Fruit fly (Drosophila melanogaster) whole organism, embryonic: ENCODE data around the gene CG4968.
A peak's percentile ranks its signal among the peaks of the same experiment; 100 is the strongest.

ENCODE experiments used
- Aef1 ChIP-seq: fragments of 200-800 bp; sonication (Bioruptor generic); IDR thresholded peaks from 3 replicates; pipeline ENCODE4 v1.3.6; 2022; ENCODE audit warnings: missing biosample characterization, missing genetic modification characterization
- C15 ChIP-seq: fragments of 200-800 bp; sonication (Bioruptor generic); IDR thresholded peaks from 3 replicates; pipeline ENCODE4 v1.3.6; 2022; ENCODE audit warnings: missing biosample characterization, missing genetic modification characterization
- CG10274 ChIP-seq: fragments of 200-800 bp; sonication (Bioruptor generic); optimal IDR thresholded peaks from 3 replicates; lab custom pipeline; 2017; ENCODE audit warnings: missing biosample characterization, mild to moderate bottlenecking, missing genetic modification characterization
- CG11560 ChIP-seq: fragments of 200-800 bp; sonication (Bioruptor generic); IDR thresholded peaks from 3 replicates; pipeline ENCODE4 v1.3.6; 2022; ENCODE audit warnings: missing biosample characterization, missing genetic modification characterization
- CG11695 ChIP-seq: fragments of 200-800 bp; sonication (Bioruptor generic); IDR thresholded peaks from 3 replicates; pipeline ENCODE4 v1.3.6; 2022; ENCODE audit warnings: missing biosample characterization, missing genetic modification characterization
- CG11696 ChIP-seq: fragments of 200-800 bp; sonication (Bioruptor generic); IDR thresholded peaks from 2 replicates; pipeline ENCODE4 v1.3.6; 2022; ENCODE audit warnings: missing biosample characterization, missing genetic modification characterization
- CG12744 ChIP-seq: fragments of 200-800 bp; sonication (Bioruptor generic); optimal IDR thresholded peaks from 2 replicates; lab custom pipeline; 2016; ENCODE audit warnings: missing biosample characterization, missing genetic modification characterization
- CG13287 ChIP-seq: fragments of 200-800 bp; sonication (Bioruptor generic); IDR thresholded peaks from 2 replicates; pipeline ENCODE4 v1.3.6; 2022; ENCODE audit warnings: missing biosample characterization, missing genetic modification characterization; ENCODE audit not compliant: partially characterized antibody
- CG14441 ChIP-seq: fragments of 200-800 bp; sonication (Bioruptor generic); IDR thresholded peaks from 2 replicates; pipeline ENCODE4 v1.3.6; 2022; ENCODE audit warnings: missing biosample characterization, missing genetic modification characterization
- CG17359 ChIP-seq: fragments of 200-800 bp; sonication (Bioruptor generic); optimal IDR thresholded peaks from 3 replicates; lab custom pipeline; 2018; ENCODE audit warnings: missing biosample characterization, mild to moderate bottlenecking, missing genetic modification characterization, moderate library complexity
- CG17802 ChIP-seq: fragments of 200-800 bp; sonication (Bioruptor generic); optimal IDR thresholded peaks from 2 replicates; lab custom pipeline; 2018; ENCODE audit warnings: missing biosample characterization, mild to moderate bottlenecking, missing genetic modification characterization, moderate library complexity
- CG2678 ChIP-seq: fragments of 200-800 bp; sonication (Bioruptor generic); optimal IDR thresholded peaks from 3 replicates; lab custom pipeline; 2019; ENCODE audit warnings: missing biosample characterization, mild to moderate bottlenecking, missing genetic modification characterization, moderate library complexity
- CG3281 ChIP-seq: fragments of 200-800 bp; sonication (Bioruptor generic); optimal IDR thresholded peaks from 3 replicates; lab custom pipeline; 2017; ENCODE audit warnings: missing biosample characterization, mild to moderate bottlenecking, missing genetic modification characterization
- CG34376 ChIP-seq: fragments of 200-800 bp; sonication (Bioruptor generic); optimal IDR thresholded peaks from 2 replicates; lab custom pipeline; 2018; ENCODE audit warnings: missing biosample characterization, mild to moderate bottlenecking, missing genetic modification characterization
- CG3847 ChIP-seq: fragments of 200-800 bp; sonication (Bioruptor generic); IDR thresholded peaks from 2 replicates; pipeline ENCODE4 v1.3.6; 2022; ENCODE audit warnings: missing biosample characterization, missing genetic modification characterization
- CG6254 ChIP-seq: fragments of 200-800 bp; sonication (Bioruptor generic); optimal IDR thresholded peaks from 3 replicates; lab custom pipeline; 2017; ENCODE audit warnings: mild to moderate bottlenecking, missing biosample characterization, missing genetic modification reagents, missing genetic modification characterization
- CG7372 ChIP-seq: fragments of 200-800 bp; sonication (Bioruptor generic); IDR thresholded peaks from 2 replicates; pipeline ENCODE4 v1.3.6; 2022; ENCODE audit warnings: missing biosample characterization, missing genetic modification characterization
- CG7928 ChIP-seq: fragments of 200-800 bp; sonication (Bioruptor generic); optimal IDR thresholded peaks from 2 replicates; lab custom pipeline; 2017; ENCODE audit warnings: missing biosample characterization, mild to moderate bottlenecking, missing genetic modification characterization
- CG8290 ChIP-seq, 3 experiments: fragments of 200-800 bp; sonication (Bioruptor generic); optimal IDR thresholded peaks; 2 replicates each; lab custom pipeline; 2016 to 2019; ENCODE audit warnings: missing biosample characterization in 3 of 3, missing genetic modification characterization in 3 of 3, mild to moderate bottlenecking in 2 of 3, moderate library complexity in 1 of 3
- CG8359 ChIP-seq: fragments of 200-800 bp; sonication (Bioruptor generic); optimal IDR thresholded peaks from 2 replicates; lab custom pipeline; 2017; ENCODE audit warnings: missing biosample characterization, mild to moderate bottlenecking, missing genetic modification characterization, borderline replicate concordance
- CTCF ChIP-seq: fragments of 200-800 bp; sonication (Bioruptor generic); optimal IDR thresholded peaks from 2 replicates; lab custom pipeline; 2017; ENCODE audit warnings: missing biosample characterization, mild to moderate bottlenecking, missing genetic modification characterization, moderate library complexity
- CkIIα-i1 ChIP-seq: fragments of 200-800 bp; sonication (Bioruptor generic); IDR thresholded peaks from 2 replicates; pipeline ENCODE4 v1.3.6; 2022; ENCODE audit warnings: missing biosample characterization, missing genetic modification characterization
- CoRest ChIP-seq: fragments of 200-800 bp; sonication (Bioruptor generic); optimal IDR thresholded peaks from 3 replicates; lab custom pipeline; 2018; ENCODE audit warnings: missing biosample characterization, mild to moderate bottlenecking, missing genetic modification characterization, moderate library complexity
- CrebB ChIP-seq: fragments of 200-800 bp; sonication (Bioruptor generic); optimal IDR thresholded peaks from 3 replicates; lab custom pipeline; 2018; ENCODE audit warnings: missing biosample characterization, mild to moderate bottlenecking, missing genetic modification characterization
- Dbx ChIP-seq: fragments of 200-800 bp; sonication (Bioruptor generic); IDR thresholded peaks from 3 replicates; pipeline ENCODE4 v1.3.6; 2022; ENCODE audit warnings: missing biosample characterization, missing genetic modification characterization
- Fer3 ChIP-seq: fragments of 200-800 bp; sonication (Bioruptor generic); optimal IDR thresholded peaks from 2 replicates; lab custom pipeline; 2018; ENCODE audit warnings: missing biosample characterization, mild to moderate bottlenecking, missing genetic modification characterization, moderate library complexity
- Hmr ChIP-seq: fragments of 200-800 bp; sonication (Bioruptor generic); optimal IDR thresholded peaks from 3 replicates; lab custom pipeline; 2017; ENCODE audit warnings: mild to moderate bottlenecking, missing biosample characterization, missing genetic modification reagents, missing genetic modification characterization
- Hr78 ChIP-seq, 2 experiments: fragments of 200-800 bp in 1 of 2; fragments of >200 bp in 1 of 2; sonication (Bioruptor generic) in 1 of 2; optimal IDR thresholded peaks; 2 replicates each; lab custom pipeline; 2017 to 2019; ENCODE audit warnings: missing biosample characterization in 2 of 2, missing genetic modification characterization in 2 of 2, mild to moderate bottlenecking in 1 of 2, moderate library complexity in 1 of 2
- Oli ChIP-seq: fragments of 200-800 bp; sonication (Bioruptor generic); optimal IDR thresholded peaks from 2 replicates; lab custom pipeline; 2018; ENCODE audit warnings: missing biosample characterization, mild to moderate bottlenecking, missing genetic modification characterization, moderate library complexity
- Opbp ChIP-seq: fragments of 200-800 bp; sonication (Bioruptor generic); IDR thresholded peaks from 3 replicates; pipeline ENCODE4 v1.3.6; 2022; ENCODE audit warnings: missing biosample characterization, missing genetic modification characterization; ENCODE audit not compliant: partially characterized antibody
- Sin3A ChIP-seq: fragments of >200 bp; optimal IDR thresholded peaks from 2 replicates; lab custom pipeline; 2018
- Sox100B ChIP-seq: fragments of 200-800 bp; sonication (Bioruptor generic); optimal IDR thresholded peaks from 3 replicates; lab custom pipeline; 2018; ENCODE audit warnings: missing biosample characterization, mild to moderate bottlenecking, missing genetic modification characterization
- bab2 ChIP-seq: fragments of 200-800 bp; sonication (Bioruptor generic); optimal IDR thresholded peaks from 2 replicates; lab custom pipeline; 2016; ENCODE audit warnings: missing biosample characterization, missing genetic modification characterization
- caup ChIP-seq: fragments of 200-800 bp; sonication (Bioruptor generic); optimal IDR thresholded peaks from 3 replicates; lab custom pipeline; 2017; ENCODE audit warnings: missing biosample characterization, mild to moderate bottlenecking, missing genetic modification characterization, moderate library complexity; ENCODE audit not compliant: severe bottlenecking
- fd3F ChIP-seq: fragments of 200-800 bp; sonication (Bioruptor generic); optimal IDR thresholded peaks from 2 replicates; lab custom pipeline; 2018; ENCODE audit warnings: missing biosample characterization, mild to moderate bottlenecking, missing genetic modification characterization, moderate library complexity
- gro ChIP-seq: fragments of 200-800 bp; sonication (Bioruptor generic); optimal IDR thresholded peaks from 2 replicates; lab custom pipeline; 2016; ENCODE audit warnings: missing biosample characterization, missing genetic modification characterization
- gsb ChIP-seq: fragments of 200-800 bp; sonication (Bioruptor generic); IDR thresholded peaks from 2 replicates; pipeline ENCODE4 v1.3.6; 2022; ENCODE audit warnings: missing biosample characterization, missing genetic modification characterization
- ken ChIP-seq: fragments of 200-800 bp; sonication (Bioruptor generic); IDR thresholded peaks from 3 replicates; pipeline ENCODE4 v1.3.6; 2022; ENCODE audit warnings: missing biosample characterization, missing genetic modification characterization
- nom ChIP-seq: fragments of 200-800 bp; sonication (Bioruptor generic); optimal IDR thresholded peaks from 2 replicates; lab custom pipeline; 2017; ENCODE audit warnings: missing biosample characterization, missing genetic modification characterization, mild to moderate bottlenecking, moderate library complexity, missing genetic modification reagents
- p53 ChIP-seq: fragments of 200-800 bp; sonication (Bioruptor generic); optimal IDR thresholded peaks from 2 replicates; lab custom pipeline; 2016; ENCODE audit warnings: missing biosample characterization, missing genetic modification characterization
- pfk ChIP-seq: fragments of 200-800 bp; sonication (Bioruptor generic); optimal IDR thresholded peaks from 2 replicates; lab custom pipeline; 2018; ENCODE audit warnings: missing biosample characterization, mild to moderate bottlenecking, missing genetic modification characterization, moderate library complexity
- pho ChIP-seq: fragments of 200-800 bp; sonication (Bioruptor generic); optimal IDR thresholded peaks from 2 replicates; lab custom pipeline; 2016; ENCODE audit warnings: missing biosample characterization, missing genetic modification characterization
- prd ChIP-seq, 3 experiments: fragments of >200 bp in 2 of 3; fragments of 200-800 bp in 1 of 3; sonication (Bioruptor generic) in 1 of 3; optimal IDR thresholded peaks in 2 of 3; IDR thresholded peaks in 1 of 3; 2 replicates in 2 of 3; 3 replicates in 1 of 3; pipeline versions ENCODE4 v1.3.6 to Lab custom; 2017 to 2022; ENCODE audit warnings: missing biosample characterization in 1 of 3, missing genetic modification characterization in 1 of 3
- psq ChIP-seq: fragments of 200-800 bp; sonication (Bioruptor generic); optimal IDR thresholded peaks from 2 replicates; lab custom pipeline; 2017; ENCODE audit warnings: missing biosample characterization, missing genetic modification characterization
- pzg ChIP-seq: fragments of 200-800 bp; sonication (Bioruptor generic); optimal IDR thresholded peaks from 3 replicates; lab custom pipeline; 2018; ENCODE audit warnings: missing biosample characterization, mild to moderate bottlenecking, missing genetic modification characterization, moderate library complexity
- row ChIP-seq: fragments of 200-800 bp; sonication (Bioruptor generic); IDR thresholded peaks from 3 replicates; pipeline ENCODE4 v1.3.6; 2022; ENCODE audit warnings: missing biosample characterization, missing genetic modification characterization
- sisA ChIP-seq: fragments of 200-800 bp; sonication (Bioruptor generic); IDR thresholded peaks from 2 replicates; pipeline ENCODE4 v1.3.6; 2022; ENCODE audit warnings: missing biosample characterization, missing genetic modification characterization
- so ChIP-seq: fragments of 200-800 bp; sonication (Bioruptor generic); IDR thresholded peaks from 3 replicates; pipeline ENCODE4 v1.3.6; 2022; ENCODE audit warnings: missing biosample characterization, missing genetic modification characterization
- vvl ChIP-seq: fragments of 200-800 bp; sonication (Bioruptor generic); IDR thresholded peaks from 2 replicates; pipeline ENCODE4 v1.3.6; 2022; ENCODE audit warnings: missing biosample characterization, missing genetic modification characterization
- wek ChIP-seq: fragments of 200-800 bp; sonication (Bioruptor generic); optimal IDR thresholded peaks from 3 replicates; lab custom pipeline; 2018; ENCODE audit warnings: missing biosample characterization, mild to moderate bottlenecking, missing genetic modification characterization, moderate library complexity

CG4968 gene

DNA sequence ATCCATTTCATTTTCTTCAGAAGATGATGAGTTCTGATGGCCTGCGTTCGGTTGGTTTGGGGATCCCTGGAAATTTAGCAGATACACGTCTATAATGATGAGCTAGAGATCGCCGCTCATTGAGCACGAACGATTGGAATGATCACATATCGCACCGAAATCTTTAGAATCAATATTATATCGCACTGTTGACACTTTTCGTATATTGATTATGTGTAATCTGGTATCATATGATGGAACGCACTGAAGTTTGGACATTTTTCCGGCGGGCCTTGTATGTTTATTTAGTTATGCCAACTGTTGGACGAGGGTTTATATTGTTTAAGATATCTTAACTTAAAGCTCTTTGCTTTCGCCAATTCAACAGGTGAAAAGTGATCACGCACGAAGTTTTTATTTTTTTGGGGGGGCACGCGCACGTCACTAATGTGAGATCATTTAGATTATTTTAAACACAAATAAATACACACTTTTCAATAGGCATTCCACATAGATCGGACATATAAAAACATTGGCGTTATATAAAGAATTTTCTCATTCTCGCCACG, 14.4 kb downstream of the CG4968 start (continued):
- TF ChIP-seq fd3F (GFP tag; lab: Kevin White, UChicago) (no peak), CG6254 (GFP tag; lab: Kevin White, UChicago) (peak; percentile 1), CG17802 (tag; lab: Kevin White, UChicago) (no peak), bab2 (GFP tag; lab: Kevin White, UChicago) (no peak), CkIIα-i1 (GFP tag; lab: Robert Waterston, UW) (no peak), CG7928 (GFP tag; lab: Kevin White, UChicago) (peak; percentile 50), row (no peak), Fer3 (no peak), CG2678 (tag; lab: Kevin White, UChicago) (no peak), CG11695 (GFP tag; lab: Robert Waterston, UW) (0 out of 3 replicates have a peak, but pooled peaks have one; percentile 15), pfk (no peak), CG7372 (no peak), Sin3A (lab: Kevin White, UChicago) (no peak), Oli (tag; lab: Kevin White, UChicago) (no peak), Opbp (GFP tag; lab: Robert Waterston, UW) (no peak), prd (optimal IDR thresholded peaks at IDR 0.05; lab: Kevin White, UChicago) (no peak), prd (GFP tag; IDR thresholded peaks at IDR 0.05; lab: Robert Waterston, UW) (no peak), CG17359 (no peak), CG11560 (tag; lab: Robert Waterston, UW) (no peak), CoRest (tag; lab: Kevin White, UChicago) (no peak), Aef1 (GFP tag; lab: Robert Waterston, UW) (no peak), CG11696 (no peak), CG13287 (GFP tag; lab: Robert Waterston, UW) (no peak; the same call in none of the 2 replicates), CG3847 (no peak), vvl (0 out of 2 replicates have a peak, but pooled peaks have one; percentile 5), C15 (GFP tag; lab: Robert Waterston, UW) (no peak), gsb (no peak), CG12744 (no peak), CG3281 (peak; percentile 49), CrebB (tag; lab: Kevin White, UChicago) (no peak)

DNA sequence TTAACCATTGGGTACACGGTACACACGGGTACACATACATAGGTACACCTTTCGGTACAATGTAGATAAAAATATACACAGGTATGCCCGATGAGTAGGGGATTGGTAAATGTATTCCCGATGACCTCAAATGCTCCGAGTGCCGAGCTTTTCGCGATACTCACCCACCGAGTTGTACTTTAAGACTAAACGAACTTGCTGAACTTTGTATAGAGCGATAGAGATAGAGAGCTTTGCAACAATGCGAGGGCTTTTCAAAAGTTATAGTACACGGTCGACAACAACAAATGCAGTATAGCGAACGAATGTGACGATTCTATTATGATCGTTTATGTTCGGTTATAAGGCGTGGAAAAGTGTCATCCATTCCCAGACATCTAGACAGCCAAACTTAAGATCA, 14.9 kb downstream of the CG4968 start:
- TF ChIP-seq CG8359 (GFP tag; lab: Kevin White, UChicago) (no peak), Hr78 (GFP tag; optimal IDR thresholded peaks at IDR 0.05; lab: Kevin White, UChicago) (peak in 1 of 2 experiments; percentile 97), CG10274 (GFP tag; lab: Kevin White, UChicago) (peak; percentile 91), nom (peak; percentile 69), Opbp (GFP tag; lab: Robert Waterston, UW) (no peak), Sox100B (no peak), Dbx (peak; percentile 28; the same call in 1 of the 3 replicates), CTCF (GFP tag; lab: Kevin White, UChicago) (peak; percentile 30), caup (GFP tag; lab: Kevin White, UChicago) (peak; percentile 36), CG34376 (GFP tag; lab: Kevin White, UChicago) (peak; percentile 91), wek (GFP tag; lab: Kevin White, UChicago) (no peak), Aef1 (GFP tag; lab: Robert Waterston, UW) (peak; percentile 60; the same call in 2 of the 3 replicates), CG14441 (GFP tag; lab: Robert Waterston, UW) (no peak; the same call in 1 of the 2 replicates), CG8290 (GFP tag; optimal IDR thresholded peaks at IDR 0.05; lab: Kevin White, UChicago) (no peak), CG8290 (tag; optimal IDR thresholded peaks at IDR 0.05; lab: Kevin White, UChicago) (peak in 1 of 2 experiments; percentile 67), ken (GFP tag; lab: Robert Waterston, UW) (no peak), p53 (GFP tag; lab: Kevin White, UChicago) (no peak), sisA (no peak), pho (GFP tag; lab: Kevin White, UChicago) (peak; percentile 24), gro (GFP tag; lab: Kevin White, UChicago) (peak; percentile 11), psq (GFP tag; lab: Kevin White, UChicago) (no peak), pzg (GFP tag; lab: Kevin White, UChicago) (peak; percentile 18), so (GFP tag; lab: Robert Waterston, UW) (peak; percentile 58; the same call in 1 of the 3 replicates), Hmr (GFP tag; lab: Kevin White, UChicago) (peak; percentile 38)
